Worm (Caenorhabditis elegans): ENCODE results near the gene C39E9.7.

C39E9.7 gene

ce11 chrIV:13026762-13027161 lies 49.8 kb downstream of the C39E9.7 start (continued):
- no peak for TF ChIP-seq ztf-28 (GFP tag; IDR thresholded peaks at IDR 0.05)
- peak; percentile 98 for TF ChIP-seq nhr-80 (tag; optimal IDR thresholded peaks at IDR 0.05)
- no peak for TF ChIP-seq mes-4 (tag; optimal IDR thresholded peaks at IDR 0.05)
- no peak for TF ChIP-seq F22D6.2 (tag; optimal IDR thresholded peaks at IDR 0.05)
- no peak for TF ChIP-seq ceh-79 (tag; optimal IDR thresholded peaks at IDR 0.05)
- no peak for TF ChIP-seq somi-1 (GFP tag; optimal IDR thresholded peaks at IDR 0.05)
- TF ChIP-seq aptf-3 (GFP tag; IDR thresholded peaks at IDR 0.05), result no peak
- TF ChIP-seq nhr-27 (tag; optimal IDR thresholded peaks at IDR 0.05), result no peak
- TF ChIP-seq lsy-27 (tag; optimal IDR thresholded peaks at IDR 0.05; ENCODE audit: borderline replicate concordance, insufficient read depth), result no peak
- TF ChIP-seq rec-8 (tag; optimal IDR thresholded peaks at IDR 0.05), result no peak
- TF ChIP-seq snpc-3.4 (tag; optimal IDR thresholded peaks at IDR 0.05), result no peak
- TF ChIP-seq let-526 (GFP tag; IDR thresholded peaks at IDR 0.05), result 0 out of 2 replicates have a peak, but pooled peaks have one; percentile 38
- TF ChIP-seq nfyb-1 (GFP tag; IDR thresholded peaks at IDR 0.05), result peak; percentile 70
- no peak for TF ChIP-seq ama-1 (optimal IDR thresholded peaks at IDR 0.05)
- TF ChIP-seq ama-1 (GFP tag; optimal IDR thresholded peaks at IDR 0.05), result no peak
- peak; percentile 34 to 46 for TF ChIP-seq let-607 (tag; optimal IDR thresholded peaks at IDR 0.05)
- peak; percentile 64 for TF ChIP-seq chd-7 (tag; optimal IDR thresholded peaks at IDR 0.05)

- no peak for TF ChIP-seq somi-1 (GFP tag; optimal IDR thresholded peaks at IDR 0.05)
- TF ChIP-seq lsy-27 (tag; optimal IDR thresholded peaks at IDR 0.05; ENCODE audit: borderline replicate concordance, insufficient read depth), result no peak
- TF ChIP-seq fkh-3 (tag; optimal IDR thresholded peaks at IDR 0.05), result no peak
- TF ChIP-seq dox-1 (GFP tag; IDR thresholded peaks at IDR 0.05), result no peak
- no peak for TF ChIP-seq atf-7 (tag; optimal IDR thresholded peaks at IDR 0.05)
- no peak for TF ChIP-seq T26A5.8 (tag; optimal IDR thresholded peaks at IDR 0.05)
- TF ChIP-seq mel-28 (tag; optimal IDR thresholded peaks at IDR 0.05; ENCODE audit: borderline replicate concordance), result no peak
- no peak for TF ChIP-seq F37B4.10 (GFP tag; IDR thresholded peaks at IDR 0.05)
- no peak for TF ChIP-seq F23B12.7 (tag; optimal IDR thresholded peaks at IDR 0.05; ENCODE audit: insufficient read depth)
- TF ChIP-seq snpc-1.1 (tag; optimal IDR thresholded peaks at IDR 0.05; ENCODE audit: insufficient read depth), result no peak
- peak; percentile 54; the same call in 1 of the 2 replicates for TF ChIP-seq zfh-2 (GFP tag; conservative IDR thresholded peaks at IDR 0.05)
- no peak for TF ChIP-seq tlf-1 (GFP tag; optimal IDR thresholded peaks at IDR 0.05)
- TF ChIP-seq cebp-2 (GFP tag; IDR thresholded peaks at IDR 0.05), result no peak
- TF ChIP-seq rcor-1 (GFP tag; IDR thresholded peaks at IDR 0.05), result 0 out of 2 replicates have a peak, but pooled peaks have one; percentile 14
- no peak for TF ChIP-seq Y95B8A.8 (GFP tag; IDR thresholded peaks at IDR 0.05)
- TF ChIP-seq ztf-26 (tag; optimal IDR thresholded peaks at IDR 0.05), result no peak
- TF ChIP-seq Y53F4B.3 (GFP tag; IDR thresholded peaks at IDR 0.05), result no peak
- TF ChIP-seq hlh-12 (tag; optimal IDR thresholded peaks at IDR 0.05), result no peak
- TF ChIP-seq let-607 (tag; optimal IDR thresholded peaks at IDR 0.05), result no peak
- TF ChIP-seq rec-8 (tag; optimal IDR thresholded peaks at IDR 0.05), result no peak
- 0 out of 2 replicates have a peak, but pooled peaks have one; percentile 12 for TF ChIP-seq egl-18 (GFP tag; IDR thresholded peaks at IDR 0.05)
- no peak for TF ChIP-seq attf-6 (GFP tag; IDR thresholded peaks at IDR 0.05)
- no peak for TF ChIP-seq lag-1 (GFP tag; IDR thresholded peaks at IDR 0.05)
- no peak for TF ChIP-seq ztf-22 (GFP tag; optimal IDR thresholded peaks at IDR 0.05)
- no peak for TF ChIP-seq dpl-1 (GFP tag; optimal IDR thresholded peaks at IDR 0.05)
- peak; percentile 14 for TF ChIP-seq ceh-27 (GFP tag; optimal IDR thresholded peaks at IDR 0.05)
- no peak for TF ChIP-seq D2030.7 (GFP tag; IDR thresholded peaks at IDR 0.05)
- no peak for TF ChIP-seq mes-4 (tag; optimal IDR thresholded peaks at IDR 0.05)
- TF ChIP-seq cebp-1 (GFP tag; IDR thresholded peaks at IDR 0.05), result no peak
- peak; percentile 5 for TF ChIP-seq cebp-1 (tag; optimal IDR thresholded peaks at IDR 0.05)
- no peak for TF ChIP-seq hmg-20 (GFP tag; IDR thresholded peaks at IDR 0.05)
Measured at ce11 chrIV:13025853-13026343, 50.6 kb downstream of the C39E9.7 start.
